Fruit fly (Drosophila melanogaster) whole organism, embryonic: ENCODE data around the gene CG5515.

Experiments used
- ATbp ChIP-seq: fragments of 200-800 bp; sonication (Bioruptor generic); optimal IDR thresholded peaks from 2 replicates; lab custom pipeline; 2017; ENCODE audit warnings: missing biosample characterization, mild to moderate bottlenecking, missing genetic modification characterization, missing genetic modification reagents
- Ada2b ChIP-seq: fragments of 200-800 bp; sonication (Bioruptor generic); IDR thresholded peaks from 2 replicates; pipeline ENCODE4 v1.3.6; 2022; ENCODE audit warnings: missing biosample characterization, missing genetic modification characterization
- Atf3 ChIP-seq: fragments of 200-800 bp; sonication (Bioruptor generic); optimal IDR thresholded peaks from 3 replicates; lab custom pipeline; 2016; ENCODE audit warnings: missing biosample characterization, missing genetic modification characterization
- CG10654 ChIP-seq: fragments of 200-800 bp; sonication (Bioruptor generic); optimal IDR thresholded peaks from 2 replicates; lab custom pipeline; 2016; ENCODE audit warnings: missing biosample characterization, missing genetic modification characterization
- CG11093 ChIP-seq: fragments of 200-800 bp; sonication (Bioruptor generic); IDR thresholded peaks from 3 replicates; pipeline ENCODE4 v1.3.6; 2022; ENCODE audit warnings: missing biosample characterization, missing genetic modification characterization
- CG1233 ChIP-seq: fragments of 200-800 bp; sonication (Bioruptor generic); optimal IDR thresholded peaks from 4 replicates; lab custom pipeline; 2018; ENCODE audit warnings: missing biosample characterization, mild to moderate bottlenecking, missing genetic modification characterization
- CG12659 ChIP-seq: fragments of 200-800 bp; sonication (Bioruptor generic); optimal IDR thresholded peaks from 3 replicates; lab custom pipeline; 2017; ENCODE audit warnings: mild to moderate bottlenecking, missing biosample characterization, missing genetic modification reagents, missing genetic modification characterization
- CG13123 ChIP-seq: fragments of 200-800 bp; sonication (Bioruptor generic); optimal IDR thresholded peaks from 2 replicates; lab custom pipeline; 2016; ENCODE audit warnings: missing biosample characterization, missing genetic modification characterization
- CG13424 ChIP-seq: fragments of 200-800 bp; sonication (Bioruptor generic); optimal IDR thresholded peaks from 2 replicates; lab custom pipeline; 2019; ENCODE audit warnings: missing biosample characterization, mild to moderate bottlenecking, missing genetic modification characterization, moderate library complexity
- CG1529 ChIP-seq: fragments of 200-800 bp; sonication (Bioruptor generic); optimal IDR thresholded peaks from 3 replicates; lab custom pipeline; 2018; ENCODE audit warnings: missing biosample characterization, missing genetic modification characterization
- CG15479 ChIP-seq: fragments of 200-800 bp; sonication (Bioruptor generic); optimal IDR thresholded peaks from 3 replicates; lab custom pipeline; 2019; ENCODE audit warnings: missing biosample characterization, mild to moderate bottlenecking, missing genetic modification characterization, moderate library complexity
- CG1832 ChIP-seq: fragments of 200-800 bp; sonication (Bioruptor generic); optimal IDR thresholded peaks from 2 replicates; lab custom pipeline; 2017; ENCODE audit warnings: missing biosample characterization, mild to moderate bottlenecking, missing genetic modification characterization, inconsistent platforms
- CG18764 ChIP-seq: fragments of 200-800 bp; sonication (Bioruptor generic); optimal IDR thresholded peaks from 3 replicates; lab custom pipeline; 2016; ENCODE audit warnings: missing biosample characterization, missing genetic modification characterization
- CG2889 ChIP-seq: fragments of 200-800 bp; sonication (Bioruptor generic); IDR thresholded peaks from 3 replicates; pipeline ENCODE4 v1.3.6; 2022; ENCODE audit warnings: missing biosample characterization, missing genetic modification characterization
- CG4282 ChIP-seq: fragments of 200-800 bp; sonication (Bioruptor generic); optimal IDR thresholded peaks from 2 replicates; lab custom pipeline; 2016; ENCODE audit warnings: missing biosample characterization, missing genetic modification characterization
- CG4328 ChIP-seq: fragments of 200-800 bp; sonication (Bioruptor generic); optimal IDR thresholded peaks from 3 replicates; lab custom pipeline; 2017; ENCODE audit warnings: missing biosample characterization, missing genetic modification reagents, missing genetic modification characterization
- CG7745 ChIP-seq: fragments of 200-800 bp; sonication (Bioruptor generic); optimal IDR thresholded peaks from 2 replicates; lab custom pipeline; 2018; ENCODE audit warnings: missing biosample characterization, mild to moderate bottlenecking, missing genetic modification characterization, moderate library complexity
- CG9437 ChIP-seq: fragments of 200-800 bp; sonication (Bioruptor generic); optimal IDR thresholded peaks from 2 replicates; lab custom pipeline; 2018; ENCODE audit warnings: missing biosample characterization, mild to moderate bottlenecking, missing genetic modification characterization
- CG9876 ChIP-seq: fragments of 200-800 bp; sonication (Bioruptor generic); optimal IDR thresholded peaks from 2 replicates; lab custom pipeline; 2016; ENCODE audit warnings: missing biosample characterization, missing genetic modification characterization
- CrebB ChIP-seq: fragments of 200-800 bp; sonication (Bioruptor generic); optimal IDR thresholded peaks from 3 replicates; lab custom pipeline; 2018; ENCODE audit warnings: missing biosample characterization, mild to moderate bottlenecking, missing genetic modification characterization
- D19A ChIP-seq: fragments of 200-800 bp; optimal IDR thresholded peaks from 3 replicates; lab custom pipeline; 2019; ENCODE audit warnings: missing biosample characterization, mild to moderate bottlenecking, missing genetic modification characterization, moderate library complexity
- Dbx ChIP-seq: fragments of 200-800 bp; sonication (Bioruptor generic); IDR thresholded peaks from 3 replicates; pipeline ENCODE4 v1.3.6; 2022; ENCODE audit warnings: missing biosample characterization, missing genetic modification characterization
- Drgx ChIP-seq: fragments of 200-800 bp; sonication (Bioruptor generic); IDR thresholded peaks from 2 replicates; pipeline ENCODE4 v1.3.6; 2022; ENCODE audit warnings: missing biosample characterization, missing genetic modification characterization
- Fer1 ChIP-seq: fragments of 200-800 bp; sonication (Bioruptor generic); optimal IDR thresholded peaks from 2 replicates; lab custom pipeline; 2017; ENCODE audit warnings: missing biosample characterization, mild to moderate bottlenecking, missing genetic modification characterization
- Lim3 ChIP-seq: fragments of 200-800 bp; sonication (Bioruptor generic); IDR thresholded peaks from 2 replicates; pipeline ENCODE4 v1.3.6; 2022; ENCODE audit warnings: missing biosample characterization, missing genetic modification characterization
- MBD-R2 ChIP-seq: fragments of 200-800 bp; sonication (Bioruptor generic); IDR thresholded peaks from 2 replicates; pipeline ENCODE4 v1.3.6; 2022; ENCODE audit warnings: missing biosample characterization, missing genetic modification characterization
- MESR4 ChIP-seq: fragments of 200-800 bp; sonication (Bioruptor generic); optimal IDR thresholded peaks from 2 replicates; lab custom pipeline; 2018; ENCODE audit warnings: missing biosample characterization, mild to moderate bottlenecking, missing genetic modification characterization, moderate library complexity
- Ptx1 ChIP-seq: fragments of 200-800 bp; sonication (Bioruptor generic); IDR thresholded peaks from 2 replicates; pipeline ENCODE4 v1.3.6; 2022; ENCODE audit warnings: missing biosample characterization, missing genetic modification characterization
- Sox102F ChIP-seq: fragments of 200-800 bp; sonication (Bioruptor generic); optimal IDR thresholded peaks from 2 replicates; lab custom pipeline; 2018; ENCODE audit warnings: missing biosample characterization, mild to moderate bottlenecking, missing genetic modification characterization, moderate library complexity
- br ChIP-seq: fragments of >200 bp; optimal IDR thresholded peaks from 2 replicates; lab custom pipeline; 2017
- cad ChIP-seq: fragments of >200 bp; optimal IDR thresholded peaks from 2 replicates; lab custom pipeline; 2017; ENCODE audit warnings: missing biosample characterization, missing genetic modification characterization
- cas ChIP-seq: fragments of 200-800 bp; sonication (Bioruptor generic); IDR thresholded peaks from 2 replicates; pipeline ENCODE4 v1.3.6; 2022; ENCODE audit warnings: missing biosample characterization, missing genetic modification characterization
- disco-r ChIP-seq: fragments of 200-800 bp; sonication (Bioruptor generic); optimal IDR thresholded peaks from 2 replicates; lab custom pipeline; 2016; ENCODE audit warnings: missing biosample characterization, missing genetic modification characterization
- en ChIP-seq: fragments of 200-800 bp; sonication (Bioruptor generic); optimal IDR thresholded peaks from 2 replicates; lab custom pipeline; 2016; ENCODE audit warnings: missing biosample characterization, missing genetic modification characterization
- gcm2 ChIP-seq: fragments of 200-800 bp; sonication (Bioruptor generic); optimal IDR thresholded peaks from 2 replicates; lab custom pipeline; 2016; ENCODE audit warnings: missing biosample characterization, missing genetic modification characterization
- grn ChIP-seq: fragments of 200-800 bp; sonication (Bioruptor generic); optimal IDR thresholded peaks from 3 replicates; lab custom pipeline; 2017; ENCODE audit warnings: missing biosample characterization, missing genetic modification characterization
- gsb ChIP-seq: fragments of 200-800 bp; sonication (Bioruptor generic); IDR thresholded peaks from 2 replicates; pipeline ENCODE4 v1.3.6; 2022; ENCODE audit warnings: missing biosample characterization, missing genetic modification characterization
- jumu ChIP-seq: fragments of 200-800 bp; sonication (Bioruptor generic); optimal IDR thresholded peaks from 3 replicates; lab custom pipeline; 2016; ENCODE audit warnings: missing biosample characterization, missing genetic modification characterization
- lmd ChIP-seq: fragments of 200-800 bp; sonication (Bioruptor generic); IDR thresholded peaks from 2 replicates; pipeline ENCODE4 v1.3.6; 2022; ENCODE audit warnings: missing biosample characterization, missing genetic modification characterization
- mld ChIP-seq: fragments of 200-800 bp; sonication (Bioruptor generic); IDR thresholded peaks from 3 replicates; pipeline ENCODE4 v1.3.6; 2022; ENCODE audit warnings: missing biosample characterization, missing genetic modification characterization; ENCODE audit not compliant: partially characterized antibody
- pb ChIP-seq: fragments of 200-800 bp; sonication (Bioruptor generic); optimal IDR thresholded peaks from 3 replicates; lab custom pipeline; 2016; ENCODE audit warnings: missing biosample characterization, missing genetic modification characterization
- pzg ChIP-seq: fragments of 200-800 bp; sonication (Bioruptor generic); optimal IDR thresholded peaks from 3 replicates; lab custom pipeline; 2018; ENCODE audit warnings: missing biosample characterization, mild to moderate bottlenecking, missing genetic modification characterization, moderate library complexity
- row ChIP-seq: fragments of 200-800 bp; sonication (Bioruptor generic); IDR thresholded peaks from 3 replicates; pipeline ENCODE4 v1.3.6; 2022; ENCODE audit warnings: missing biosample characterization, missing genetic modification characterization
- run ChIP-seq: fragments of 200-800 bp; sonication (Bioruptor generic); optimal IDR thresholded peaks from 3 replicates; lab custom pipeline; 2018; ENCODE audit warnings: missing biosample characterization, mild to moderate bottlenecking, missing genetic modification characterization
- salm ChIP-seq: fragments of 200-800 bp; sonication (Bioruptor generic); optimal IDR thresholded peaks from 2 replicates; lab custom pipeline; 2018; ENCODE audit warnings: missing biosample characterization, mild to moderate bottlenecking, missing genetic modification characterization
- sd ChIP-seq: fragments of 200-800 bp; sonication (Bioruptor generic); optimal IDR thresholded peaks from 3 replicates; lab custom pipeline; 2018; ENCODE audit warnings: missing biosample characterization, mild to moderate bottlenecking, missing genetic modification characterization, moderate library complexity
- sima ChIP-seq: fragments of 200-800 bp; sonication (Bioruptor generic); optimal IDR thresholded peaks from 2 replicates; lab custom pipeline; 2016; ENCODE audit warnings: missing biosample characterization, missing genetic modification characterization
- so ChIP-seq: fragments of 200-800 bp; sonication (Bioruptor generic); IDR thresholded peaks from 3 replicates; pipeline ENCODE4 v1.3.6; 2022; ENCODE audit warnings: missing biosample characterization, missing genetic modification characterization
- tap ChIP-seq: fragments of 200-800 bp; optimal IDR thresholded peaks from 3 replicates; lab custom pipeline; 2019; ENCODE audit warnings: missing biosample characterization, mild to moderate bottlenecking, missing genetic modification characterization, moderate library complexity
- unc-4 ChIP-seq: fragments of 200-800 bp; sonication (Bioruptor generic); IDR thresholded peaks from 2 replicates; pipeline ENCODE4 v1.3.6; 2022; ENCODE audit warnings: missing biosample characterization, missing genetic modification characterization; ENCODE audit not compliant: partially characterized antibody

CG5515 gene

DNA sequence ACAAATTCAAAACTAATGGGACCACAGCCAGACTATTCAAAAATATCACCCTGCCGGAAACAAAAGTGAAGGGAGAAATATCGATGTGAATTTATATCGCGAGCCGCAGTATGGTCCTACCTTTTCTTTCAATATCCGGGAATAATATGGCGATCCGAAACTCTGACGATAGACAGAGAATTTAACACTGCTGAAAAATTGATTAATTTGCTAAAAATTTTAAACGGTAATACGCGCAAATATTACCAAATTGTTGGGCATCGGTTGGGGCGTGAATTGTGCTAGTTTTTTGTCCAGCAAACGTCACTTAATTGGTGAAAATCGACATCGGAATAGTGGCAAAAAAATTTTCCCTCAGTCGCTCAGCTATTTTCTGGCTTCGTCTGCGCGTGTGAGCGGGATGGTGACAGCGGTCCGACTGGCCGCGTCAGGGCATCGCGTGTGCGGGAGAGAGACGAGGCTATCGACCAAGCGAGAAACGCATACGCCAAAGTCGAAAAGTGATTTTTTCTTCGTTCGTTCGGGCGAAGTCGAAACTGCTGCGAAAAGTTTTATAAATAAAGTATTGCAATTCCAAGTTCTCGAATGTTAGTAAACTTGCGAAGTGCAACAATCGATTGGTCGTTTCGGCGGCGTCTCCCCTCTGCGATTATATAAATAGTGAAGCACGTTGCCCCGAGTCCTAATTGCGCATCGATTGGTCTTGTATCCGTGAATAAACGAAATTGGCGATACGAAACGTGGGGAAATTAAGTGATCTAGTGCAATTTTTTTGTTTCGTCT is 41.9 kb upstream of the CG5515 start, which contains the start of gene mask (continued):
- TF ChIP-seq en (GFP tag; lab: Kevin White, UChicago) (peak; percentile 63), CrebB (tag; lab: Kevin White, UChicago) (peak; percentile 85), Lim3 (GFP tag; lab: Robert Waterston, UW) (no peak), tap (tag; lab: Kevin White, UChicago) (no peak), grn (GFP tag; lab: Kevin White, UChicago) (peak; percentile 69), CG1233 (GFP tag; lab: Kevin White, UChicago) (peak; percentile 86), Dbx (GFP tag; lab: Robert Waterston, UW) (peak; percentile 81), run (no peak), CG12659 (GFP tag; lab: Kevin White, UChicago) (peak; percentile 89), CG4328 (GFP tag; lab: Kevin White, UChicago) (peak; percentile 83), jumu (peak; percentile 7), cad (no peak), CG13123 (GFP tag; lab: Kevin White, UChicago) (peak; percentile 50), br (lab: Kevin White, UChicago) (no peak), sd (tag; lab: Kevin White, UChicago) (no peak), cas (no peak; the same call in 1 of the 2 replicates), CG7745 (no peak), gcm2 (peak; percentile 78), Atf3 (GFP tag; lab: Kevin White, UChicago) (peak; percentile 73), CG10654 (GFP tag; lab: Kevin White, UChicago) (peak; percentile 75), unc-4 (GFP tag; lab: Robert Waterston, UW) (no peak; the same call in 1 of the 2 replicates), CG15479 (peak; percentile 4), row (GFP tag; lab: Robert Waterston, UW) (peak; percentile 48; the same call in 1 of the 3 replicates), Ptx1 (GFP tag; lab: Robert Waterston, UW) (peak; percentile 70), MBD-R2 (GFP tag; lab: Robert Waterston, UW) (no peak), CG4282 (GFP tag; lab: Kevin White, UChicago) (peak; percentile 36), Fer1 (peak; percentile 72), CG1529 (GFP tag; lab: Kevin White, UChicago) (peak; percentile 26), D19A (tag; lab: Kevin White, UChicago) (peak; percentile 4), CG13424 (tag; lab: Kevin White, UChicago) (peak; percentile 39), gsb (GFP tag; lab: Robert Waterston, UW) (0 out of 2 replicates have a peak, but pooled peaks have one; percentile 13), so (GFP tag; lab: Robert Waterston, UW) (peak; percentile 69; the same call in 1 of the 3 replicates), CG9876 (GFP tag; lab: Kevin White, UChicago) (peak; percentile 94), sima (GFP tag; lab: Kevin White, UChicago) (peak; percentile 69), Drgx (GFP tag; lab: Robert Waterston, UW) (no peak), Sox102F (GFP tag; lab: Kevin White, UChicago) (no peak), CG2889 (GFP tag; lab: Robert Waterston, UW) (peak; percentile 50; the same call in 2 of the 3 replicates), CG1832 (GFP tag; lab: Kevin White, UChicago) (peak; percentile 94), ATbp (GFP tag; lab: Kevin White, UChicago) (peak; percentile 54), mld (no peak), lmd (GFP tag; lab: Robert Waterston, UW) (peak; percentile 58), MESR4 (peak; percentile 84), pb (GFP tag; lab: Kevin White, UChicago) (peak; percentile 82), CG9437 (GFP tag; lab: Kevin White, UChicago) (peak; percentile 74), CG11093 (GFP tag; lab: Robert Waterston, UW) (no peak), salm (tag; lab: Kevin White, UChicago) (no peak), CG18764 (peak; percentile 57), pzg (GFP tag; lab: Kevin White, UChicago) (peak; percentile 61), disco-r (GFP tag; lab: Kevin White, UChicago) (peak; percentile 73), Ada2b (GFP tag; lab: Robert Waterston, UW) (peak; percentile 42; the same call in 1 of the 2 replicates)
